Worm (Caenorhabditis elegans): ENCODE measurements around the gene wdr-4.

- no peak for TF ChIP-seq ama-1 (optimal IDR thresholded peaks at IDR 0.05)
- TF ChIP-seq flt-1 (GFP tag; IDR thresholded peaks at IDR 0.05): no peak
- no peak for TF ChIP-seq F13C5.2 (tag; optimal IDR thresholded peaks at IDR 0.05)
- TF ChIP-seq sea-1 (GFP tag; conservative IDR thresholded peaks at IDR 0.05): no peak
- no peak for TF ChIP-seq tbx-37 (GFP tag; conservative IDR thresholded peaks at IDR 0.05)
- no peak for TF ChIP-seq ceh-13 (GFP tag; optimal IDR thresholded peaks at IDR 0.05)
These were observed 48.3 kb upstream of the wdr-4 start for ce11 chrIII:6677304-6677703.

Measured in whole organism, early embryonic.